Worm (Caenorhabditis elegans) whole organism, L3 larva: ENCODE measurements around the gene R02F11.1.

Experiments used
- R02D3.7 ChIP-seq: fragments of 150-350 bp; optimal IDR thresholded peaks from 2 replicates; lab custom pipeline; 2014; ENCODE audit warnings: missing biosample characterization, missing genetic modification characterization
- aly-2 ChIP-seq: fragments of 150-350 bp; optimal IDR thresholded peaks from 2 replicates; lab custom pipeline; 2014; ENCODE audit warnings: missing biosample characterization, missing genetic modification characterization
- ceh-16 ChIP-seq: sonication (generic microtip); optimal IDR thresholded peaks from 2 replicates; lab custom pipeline; 2017; ENCODE audit warnings: missing biosample characterization, missing genetic modification characterization
- ceh-28 ChIP-seq: fragments of 150-350 bp; optimal IDR thresholded peaks from 2 replicates; lab custom pipeline; 2014; ENCODE audit warnings: missing biosample characterization, missing genetic modification reagents, missing genetic modification characterization
- ceh-82 ChIP-seq: fragments of 150-350 bp; optimal IDR thresholded peaks from 2 replicates; lab custom pipeline; 2014; ENCODE audit warnings: missing biosample characterization, missing genetic modification characterization
- ceh-9 ChIP-seq: sonication (generic microtip); optimal IDR thresholded peaks from 2 replicates; lab custom pipeline; 2018; ENCODE audit warnings: missing biosample characterization, missing genetic modification characterization
- daf-12 ChIP-seq: fragments of 150-350 bp; optimal IDR thresholded peaks from 2 replicates; lab custom pipeline; 2014; ENCODE audit warnings: missing biosample characterization, missing genetic modification reagents, missing genetic modification characterization
- egl-27 ChIP-seq: sonication (generic microtip); optimal IDR thresholded peaks from 4 replicates; lab custom pipeline; 2017; ENCODE audit warnings: missing biosample characterization, missing genetic modification reagents, missing genetic modification characterization
- egl-5 ChIP-seq: fragments of 150-350 bp; optimal IDR thresholded peaks from 2 replicates; lab custom pipeline; 2017; ENCODE audit warnings: missing biosample characterization, missing genetic modification reagents, missing genetic modification characterization, inconsistent platforms
- elt-2 ChIP-seq: sonication (generic microtip); optimal IDR thresholded peaks from 2 replicates; lab custom pipeline; 2016; ENCODE audit warnings: missing genetic modification reagents, mild to moderate bottlenecking, missing genetic modification characterization, missing compliant biosample characterization
- fkh-10 ChIP-seq: sonication (generic microtip); optimal IDR thresholded peaks from 2 replicates; lab custom pipeline; 2017; ENCODE audit warnings: missing biosample characterization, missing genetic modification reagents, missing genetic modification characterization
- fkh-2 ChIP-seq: fragments of 150-350 bp; optimal IDR thresholded peaks from 2 replicates; lab custom pipeline; 2014; ENCODE audit warnings: missing biosample characterization, missing genetic modification reagents, missing genetic modification characterization
- fos-1 ChIP-seq: fragments of 150-350 bp; optimal IDR thresholded peaks from 2 replicates; lab custom pipeline; 2014; ENCODE audit warnings: missing biosample characterization, missing genetic modification characterization
- hmg-11 ChIP-seq: sonication (generic microtip); optimal IDR thresholded peaks from 2 replicates; lab custom pipeline; 2016; ENCODE audit warnings: missing genetic modification characterization, missing compliant biosample characterization
- jun-1 ChIP-seq: fragments of 150-350 bp; optimal IDR thresholded peaks from 2 replicates; lab custom pipeline; 2014; ENCODE audit warnings: missing biosample characterization, missing genetic modification reagents, missing genetic modification characterization
- lin-15B ChIP-seq: fragments of 150-350 bp; optimal IDR thresholded peaks from 2 replicates; lab custom pipeline; 2014; ENCODE audit warnings: missing biosample characterization, missing genetic modification characterization
- lin-39 ChIP-seq: fragments of 150-350 bp; optimal IDR thresholded peaks from 2 replicates; lab custom pipeline; 2018; ENCODE audit warnings: missing biosample characterization, missing genetic modification reagents, missing genetic modification characterization
- lsy-12 ChIP-seq: sonication (generic microtip); optimal IDR thresholded peaks from 2 replicates; lab custom pipeline; 2016; ENCODE audit warnings: mild to moderate bottlenecking, missing genetic modification characterization, missing compliant biosample characterization
- mml-1 ChIP-seq: fragments of 150-350 bp; sonication (generic microtip); optimal IDR thresholded peaks from 3 replicates; lab custom pipeline; 2014; ENCODE audit warnings: missing biosample characterization, missing genetic modification characterization
- nfya-1 ChIP-seq: sonication (generic microtip); optimal IDR thresholded peaks from 2 replicates; lab custom pipeline; 2017; ENCODE audit warnings: missing genetic modification characterization, mild to moderate bottlenecking, missing compliant biosample characterization, antibody characterized with exemption, moderate library complexity; ENCODE audit not compliant: insufficient read depth
- nhr-12 ChIP-seq: fragments of 150-350 bp; optimal IDR thresholded peaks from 2 replicates; lab custom pipeline; 2014; ENCODE audit warnings: missing biosample characterization, missing genetic modification characterization
- nhr-23 ChIP-seq: fragments of 150-350 bp; optimal IDR thresholded peaks from 2 replicates; lab custom pipeline; 2014; ENCODE audit warnings: missing biosample characterization, missing genetic modification reagents, missing genetic modification characterization
- nhr-237 ChIP-seq: fragments of 150-350 bp; optimal IDR thresholded peaks from 2 replicates; lab custom pipeline; 2014; ENCODE audit warnings: missing biosample characterization, missing genetic modification characterization
- nhr-25 ChIP-seq: sonication (generic microtip); optimal IDR thresholded peaks from 2 replicates; lab custom pipeline; 2017; ENCODE audit warnings: missing biosample characterization, missing genetic modification characterization
- nhr-28 ChIP-seq: fragments of 150-350 bp; optimal IDR thresholded peaks from 2 replicates; lab custom pipeline; 2014; ENCODE audit warnings: missing biosample characterization, missing genetic modification characterization
- nhr-43 ChIP-seq: sonication (generic microtip); optimal IDR thresholded peaks from 2 replicates; lab custom pipeline; 2016; ENCODE audit warnings: mild to moderate bottlenecking, missing genetic modification characterization, missing compliant biosample characterization; ENCODE audit not compliant: poor library complexity, severe bottlenecking
- nhr-67 ChIP-seq: fragments of 150-350 bp; optimal IDR thresholded peaks from 2 replicates; lab custom pipeline; 2014; ENCODE audit warnings: missing biosample characterization, missing genetic modification characterization
- nhr-76 ChIP-seq: fragments of 150-350 bp; sonication (generic microtip); optimal IDR thresholded peaks from 5 replicates; lab custom pipeline; 2014; ENCODE audit warnings: missing biosample characterization, missing genetic modification characterization
- pha-4 ChIP-seq: fragments of 150-350 bp; optimal IDR thresholded peaks from 2 replicates; lab custom pipeline; 2014; ENCODE audit warnings: missing biosample characterization, missing genetic modification reagents, missing genetic modification characterization
- pqm-1 ChIP-seq: fragments of 150-350 bp; optimal IDR thresholded peaks from 2 replicates; lab custom pipeline; 2017; ENCODE audit warnings: missing biosample characterization, missing genetic modification characterization, inconsistent platforms
- sea-2 ChIP-seq: fragments of 150-350 bp; sonication (generic microtip); optimal IDR thresholded peaks from 4 replicates; lab custom pipeline; 2014; ENCODE audit warnings: missing biosample characterization, missing genetic modification reagents, missing genetic modification characterization
- skn-1 ChIP-seq: fragments of 150-350 bp; optimal IDR thresholded peaks from 2 replicates; lab custom pipeline; 2014; ENCODE audit warnings: missing biosample characterization, missing genetic modification characterization
- snpc-4 ChIP-seq: fragments of 150-350 bp; optimal IDR thresholded peaks from 2 replicates; lab custom pipeline; 2014; ENCODE audit warnings: missing biosample characterization, missing genetic modification characterization
- tbx-2 ChIP-seq: sonication (generic microtip); optimal IDR thresholded peaks from 2 replicates; lab custom pipeline; 2016; ENCODE audit warnings: mild to moderate bottlenecking, missing genetic modification characterization, missing compliant biosample characterization
- unc-39 ChIP-seq: sonication (generic microtip); optimal IDR thresholded peaks from 4 replicates; lab custom pipeline; 2017; ENCODE audit warnings: missing biosample characterization, missing genetic modification characterization
- zag-1 ChIP-seq: fragments of 150-350 bp; optimal IDR thresholded peaks from 2 replicates; lab custom pipeline; 2014; ENCODE audit warnings: missing biosample characterization, missing genetic modification characterization

R02F11.1 gene

ce11 chrV:4826710-4827380 lies 26.0 kb downstream of the R02F11.1 start, which contains the start of the genes hsp-6 and C37H5.5:
hsp-6 (minus strand) TSS chrV:4826760.
C37H5.5 (plus strand) TSS chrV:4827360.
- TF ChIP-seq ceh-82 (tag; lab: Kevin White, UChicago) (no peak), ceh-9 (tag; lab: Kevin White, UChicago) (no peak), nhr-23 (peak; percentile 80), lin-39 (tag; lab: Kevin White, UChicago) (peak; percentile 92), tbx-2 (tag; lab: Kevin White, UChicago) (peak; percentile 18), pqm-1 (tag; lab: Kevin White, UChicago) (peak; percentile 59), mml-1 (tag; lab: Kevin White, UChicago) (no peak), skn-1 (tag; lab: Kevin White, UChicago) (peak; percentile 67), nhr-28 (no peak), elt-2 (tag; lab: Kevin White, UChicago) (peak; percentile 60), nhr-67 (tag; lab: Kevin White, UChicago) (no peak), nfya-1 (peak; percentile 96), jun-1 (peak; percentile 32), ceh-28 (tag; lab: Kevin White, UChicago) (peak; percentile 47), R02D3.7 (tag; lab: Kevin White, UChicago) (peak; percentile 50), zag-1 (tag; lab: Kevin White, UChicago) (no peak), ceh-16 (tag; lab: Kevin White, UChicago) (no peak), egl-5 (tag; lab: Kevin White, UChicago) (peak; percentile 28), fkh-10 (GFP tag; lab: Kevin White, UChicago) (peak; percentile 43), hmg-11 (tag; lab: Kevin White, UChicago) (peak; percentile 58), nhr-25 (peak; percentile 79), lsy-12 (tag; lab: Kevin White, UChicago) (peak; percentile 50), pha-4 (tag; lab: Kevin White, UChicago) (peak; percentile 90), egl-27 (tag; lab: Kevin White, UChicago) (no peak), unc-39 (no peak), snpc-4 (tag; lab: Kevin White, UChicago) (peak; percentile 74), lin-15B (tag; lab: Kevin White, UChicago) (peak; percentile 91)

ce11 chrV:4834277-4834676 lies 33.4 kb downstream of the R02F11.1 start, which contains the start of gene C37H5.14:
C37H5.14 (minus strand) TSS chrV:4834377.
- TF ChIP-seq fkh-2 (tag; lab: Kevin White, UChicago) (no peak), nhr-76 (no peak), skn-1 (tag; lab: Kevin White, UChicago) (no peak), unc-39 (no peak), ceh-28 (tag; lab: Kevin White, UChicago) (no peak), nhr-237 (tag; lab: Kevin White, UChicago) (no peak), fkh-10 (GFP tag; lab: Kevin White, UChicago) (no peak), sea-2 (no peak), egl-5 (tag; lab: Kevin White, UChicago) (no peak), fos-1 (tag; lab: Kevin White, UChicago) (no peak)

- TF ChIP-seq aly-2 (tag; lab: Kevin White, UChicago) (no peak), unc-39 (no peak), nhr-23 (no peak), nhr-28 (no peak), lin-15B (tag; lab: Kevin White, UChicago) (no peak), egl-27 (tag; lab: Kevin White, UChicago) (no peak), fkh-2 (tag; lab: Kevin White, UChicago) (no peak), nhr-25 (no peak)
- TF ChIP-seq, all 47 proteins: peak for 0
Observed at ce11 chrV:4839913-4840312, 39.0 kb downstream of the R02F11.1 start, which contains the start of gene nas-9. nas-9 (minus strand) TSS chrV:4840013.

- TF ChIP-seq nhr-25 (no peak), nhr-43 (no peak), nhr-76 (no peak), pha-4 (tag; lab: Kevin White, UChicago) (no peak), zag-1 (tag; lab: Kevin White, UChicago) (no peak), tbx-2 (tag; lab: Kevin White, UChicago) (no peak), skn-1 (tag; lab: Kevin White, UChicago) (no peak), R02D3.7 (tag; lab: Kevin White, UChicago) (no peak), nhr-12 (no peak), daf-12 (tag; lab: Kevin White, UChicago) (no peak), fkh-2 (tag; lab: Kevin White, UChicago) (no peak)
Observed at ce11 chrV:4841179-4841578, 40.3 kb downstream of the R02F11.1 start, which contains the start of gene cwp-1. cwp-1 (minus strand) TSS chrV:4841279.
